Fruit fly (Drosophila melanogaster): ENCODE results near the gene CG9514.

The CG9514 gene

dm6 chrX:14905499-14906044 is 8.9 kb upstream of the CG9514 start, which contains the start of gene CG9512:
TSS of gene CG9512 (minus strand) at chrX:14905549.
- TF ChIP-seq Ets98B (GFP tag; IDR thresholded peaks at IDR 0.05) (no peak), fd96Ca (GFP tag; IDR thresholded peaks at IDR 0.05) (no peak), CG17806 (tag; optimal IDR thresholded peaks at IDR 0.05) (no peak), gl (tag; optimal IDR thresholded peaks at IDR 0.05) (no peak), CG8301 (tag; optimal IDR thresholded peaks at IDR 0.05) (no peak), CG32121 (GFP tag; IDR thresholded peaks at IDR 0.05) (no peak), CG10348 (GFP tag; IDR thresholded peaks at IDR 0.05) (no peak), CG8159 (tag; optimal IDR thresholded peaks at IDR 0.05) (no peak), Snoo (tag; optimal IDR thresholded peaks at IDR 0.05) (no peak), CG15710 (tag; optimal IDR thresholded peaks at IDR 0.05) (no peak), EcR (GFP tag; optimal IDR thresholded peaks at IDR 0.05) (no peak), D1 (tag; optimal IDR thresholded peaks at IDR 0.05) (no peak), CG13204 (GFP tag; optimal IDR thresholded peaks at IDR 0.05) (no peak), CG34367 (tag; optimal IDR thresholded peaks at IDR 0.05) (no peak), CG14655 (GFP tag; optimal IDR thresholded peaks at IDR 0.05) (no peak), CG9948 (tag; optimal IDR thresholded peaks at IDR 0.05) (no peak)

dm6 chrX:14897592-14897991 is 901 bp upstream of the CG9514 start:
- TF ChIP-seq CG14655 (GFP tag; optimal IDR thresholded peaks at IDR 0.05) (peak; percentile 20), Pif1A (GFP tag; optimal IDR thresholded peaks at IDR 0.05) (peak; percentile 16), CG8159 (tag; optimal IDR thresholded peaks at IDR 0.05) (peak; percentile 26), CG13204 (GFP tag; optimal IDR thresholded peaks at IDR 0.05) (no peak), D1 (tag; optimal IDR thresholded peaks at IDR 0.05) (no peak), CG12605 (GFP tag; IDR thresholded peaks at IDR 0.05) (no peak), CG9948 (tag; optimal IDR thresholded peaks at IDR 0.05) (no peak), EcR (GFP tag; optimal IDR thresholded peaks at IDR 0.05) (no peak), Pif1B (GFP tag; optimal IDR thresholded peaks at IDR 0.05) (no peak), gl (tag; optimal IDR thresholded peaks at IDR 0.05) (no peak), Ets98B (GFP tag; IDR thresholded peaks at IDR 0.05) (no peak), CG34367 (tag; optimal IDR thresholded peaks at IDR 0.05) (no peak), CG32121 (GFP tag; IDR thresholded peaks at IDR 0.05) (0 out of 2 replicates have a peak, but pooled peaks have one; percentile 51), rn (GFP tag; IDR thresholded peaks at IDR 0.05) (no peak), CG10348 (GFP tag; IDR thresholded peaks at IDR 0.05) (no peak), CG4496 (GFP tag; IDR thresholded peaks at IDR 0.05) (0 out of 3 replicates have a peak, but pooled peaks have one; percentile 9), Snoo (tag; optimal IDR thresholded peaks at IDR 0.05) (peak; percentile 3), CG8301 (tag; optimal IDR thresholded peaks at IDR 0.05) (peak; percentile 35), CG17806 (tag; optimal IDR thresholded peaks at IDR 0.05) (no peak), CG15710 (tag; optimal IDR thresholded peaks at IDR 0.05) (no peak), fd96Ca (GFP tag; IDR thresholded peaks at IDR 0.05) (no peak)

dm6 chrX:14896310-14896709 is 381 bp downstream of the CG9514 start:
- TF ChIP-seq CG4496 (GFP tag; IDR thresholded peaks at IDR 0.05) (0 out of 3 replicates have a peak, but pooled peaks have one; percentile 19), CG32121 (GFP tag; IDR thresholded peaks at IDR 0.05) (peak; percentile 41; the same call in 1 of the 2 replicates), CG15710 (tag; optimal IDR thresholded peaks at IDR 0.05) (no peak), CG8301 (tag; optimal IDR thresholded peaks at IDR 0.05) (peak; percentile 10)

dm6 chrX:14893872-14894271 is 2.8 kb downstream of the CG9514 start:
- TF ChIP-seq Pif1A (GFP tag; optimal IDR thresholded peaks at IDR 0.05) (no peak), CG8159 (tag; optimal IDR thresholded peaks at IDR 0.05) (no peak), Ets98B (GFP tag; IDR thresholded peaks at IDR 0.05) (no peak), rn (GFP tag; IDR thresholded peaks at IDR 0.05) (no peak), Snoo (tag; optimal IDR thresholded peaks at IDR 0.05) (no peak), CG32121 (GFP tag; IDR thresholded peaks at IDR 0.05) (no peak), CG10348 (GFP tag; IDR thresholded peaks at IDR 0.05) (no peak), CG8301 (tag; optimal IDR thresholded peaks at IDR 0.05) (no peak), CG15710 (tag; optimal IDR thresholded peaks at IDR 0.05) (no peak), CG34367 (tag; optimal IDR thresholded peaks at IDR 0.05) (no peak), EcR (GFP tag; optimal IDR thresholded peaks at IDR 0.05) (no peak), gl (tag; optimal IDR thresholded peaks at IDR 0.05) (no peak), CG4496 (GFP tag; IDR thresholded peaks at IDR 0.05) (no peak), CG14655 (GFP tag; optimal IDR thresholded peaks at IDR 0.05) (no peak)

dm6 chrX:14892303-14892702 is 4.4 kb downstream of the CG9514 start:
- TF ChIP-seq CG4496 (GFP tag; IDR thresholded peaks at IDR 0.05) = peak; percentile 56; the same call in 2 of the 3 replicates
- TF ChIP-seq CG12605 (GFP tag; IDR thresholded peaks at IDR 0.05) = no peak
- no peak for TF ChIP-seq EcR (GFP tag; optimal IDR thresholded peaks at IDR 0.05)
- TF ChIP-seq fd96Ca (GFP tag; IDR thresholded peaks at IDR 0.05) = no peak
- TF ChIP-seq CG14655 (GFP tag; optimal IDR thresholded peaks at IDR 0.05) = peak; percentile 8
- no peak for TF ChIP-seq gl (tag; optimal IDR thresholded peaks at IDR 0.05)
- no peak for TF ChIP-seq CG34367 (tag; optimal IDR thresholded peaks at IDR 0.05)
- TF ChIP-seq CG8301 (tag; optimal IDR thresholded peaks at IDR 0.05) = peak; percentile 29
- TF ChIP-seq CG10348 (GFP tag; IDR thresholded peaks at IDR 0.05) = no peak
- no peak for TF ChIP-seq CG9948 (tag; optimal IDR thresholded peaks at IDR 0.05)
- 0 out of 2 replicates have a peak, but pooled peaks have one; percentile 20 for TF ChIP-seq CG32121 (GFP tag; IDR thresholded peaks at IDR 0.05)
- 0 out of 2 replicates have a peak, but pooled peaks have one; percentile 19 for TF ChIP-seq rn (GFP tag; IDR thresholded peaks at IDR 0.05)
- peak; percentile 42 for TF ChIP-seq CG8159 (tag; optimal IDR thresholded peaks at IDR 0.05)
- TF ChIP-seq Ets98B (GFP tag; IDR thresholded peaks at IDR 0.05) = peak; percentile 16; the same call in 1 of the 2 replicates
- TF ChIP-seq CG17806 (tag; optimal IDR thresholded peaks at IDR 0.05) = no peak
- no peak for TF ChIP-seq CG15710 (tag; optimal IDR thresholded peaks at IDR 0.05)
- no peak for TF ChIP-seq D1 (tag; optimal IDR thresholded peaks at IDR 0.05)
- TF ChIP-seq Snoo (tag; optimal IDR thresholded peaks at IDR 0.05) = no peak
- TF ChIP-seq Pif1A (GFP tag; optimal IDR thresholded peaks at IDR 0.05) = peak; percentile 16
- TF ChIP-seq CG13204 (GFP tag; optimal IDR thresholded peaks at IDR 0.05) = no peak
- no peak for TF ChIP-seq Pif1B (GFP tag; optimal IDR thresholded peaks at IDR 0.05)
